Fruit fly (Drosophila melanogaster) whole organism, embryonic: Measurements from ENCODE around the gene CG7878.

ENCODE experiments used
- Aef1 ChIP-seq: fragments of 200-800 bp; sonication (Bioruptor generic); IDR thresholded peaks from 3 replicates; pipeline ENCODE4 v1.3.6; 2022; ENCODE audit warnings: missing biosample characterization, missing genetic modification characterization
- Asciz ChIP-seq: fragments of 200-800 bp; sonication (Bioruptor generic); optimal IDR thresholded peaks from 2 replicates; lab custom pipeline; 2017; ENCODE audit warnings: missing biosample characterization, mild to moderate bottlenecking, missing genetic modification characterization, missing genetic modification reagents
- Awh ChIP-seq: fragments of 200-800 bp; sonication (Bioruptor generic); IDR thresholded peaks from 2 replicates; pipeline ENCODE4, ENCODE4 v1.3.6; 2022; ENCODE audit warnings: missing biosample characterization, missing genetic modification characterization
- C15 ChIP-seq: fragments of 200-800 bp; sonication (Bioruptor generic); IDR thresholded peaks from 3 replicates; pipeline ENCODE4 v1.3.6; 2022; ENCODE audit warnings: missing biosample characterization, missing genetic modification characterization
- CG10366 ChIP-seq: fragments of 200-800 bp; sonication (Bioruptor generic); IDR thresholded peaks from 2 replicates; pipeline ENCODE4 v1.3.6; 2022; ENCODE audit warnings: missing biosample characterization, missing genetic modification characterization
- CG10654 ChIP-seq: fragments of 200-800 bp; sonication (Bioruptor generic); optimal IDR thresholded peaks from 2 replicates; lab custom pipeline; 2016; ENCODE audit warnings: missing biosample characterization, missing genetic modification characterization
- CG11085 ChIP-seq: fragments of 200-800 bp; sonication (Bioruptor generic); IDR thresholded peaks from 2 replicates; pipeline ENCODE4 v1.3.6; 2022; ENCODE audit warnings: missing biosample characterization, missing genetic modification characterization
- CG11695 ChIP-seq: fragments of 200-800 bp; sonication (Bioruptor generic); IDR thresholded peaks from 3 replicates; pipeline ENCODE4 v1.3.6; 2022; ENCODE audit warnings: missing biosample characterization, missing genetic modification characterization
- CG12236 ChIP-seq: fragments of 200-800 bp; sonication (Bioruptor generic); optimal IDR thresholded peaks from 2 replicates; lab custom pipeline; 2016; ENCODE audit warnings: missing biosample characterization, missing genetic modification characterization
- CG1647 ChIP-seq: fragments of 200-800 bp; sonication (Bioruptor generic); optimal IDR thresholded peaks from 3 replicates; lab custom pipeline; 2016; ENCODE audit warnings: missing biosample characterization, missing genetic modification characterization
- CG17361 ChIP-seq: fragments of 200-800 bp; sonication (Bioruptor generic); IDR thresholded peaks from 3 replicates; pipeline ENCODE4 v1.3.6; 2022; ENCODE audit warnings: missing biosample characterization, missing genetic modification characterization
- CG17385 ChIP-seq: fragments of 200-800 bp; sonication (Bioruptor generic); optimal IDR thresholded peaks from 3 replicates; lab custom pipeline; 2018; ENCODE audit warnings: missing biosample characterization, mild to moderate bottlenecking, missing genetic modification characterization
- CG30020 ChIP-seq: fragments of 200-800 bp; optimal IDR thresholded peaks from 2 replicates; lab custom pipeline; 2019; ENCODE audit warnings: missing biosample characterization, mild to moderate bottlenecking, missing genetic modification characterization, moderate library complexity
- CG31441 ChIP-seq: fragments of 200-800 bp; sonication (Bioruptor generic); IDR thresholded peaks from 2 replicates; pipeline ENCODE4 v1.3.6; 2022; ENCODE audit warnings: missing biosample characterization, missing genetic modification characterization
- CG33557 ChIP-seq: fragments of 200-800 bp; sonication (Bioruptor generic); optimal IDR thresholded peaks from 2 replicates; lab custom pipeline; 2019; ENCODE audit warnings: missing biosample characterization, mild to moderate bottlenecking, missing genetic modification characterization, moderate library complexity
- CG42726 ChIP-seq: fragments of 200-800 bp; sonication (Bioruptor generic); IDR thresholded peaks from 2 replicates; pipeline ENCODE4 v1.3.6; 2022; ENCODE audit warnings: missing biosample characterization, missing genetic modification characterization; ENCODE audit not compliant: partially characterized antibody
- CG4404 ChIP-seq: fragments of 200-800 bp; sonication (Bioruptor generic); IDR thresholded peaks from 2 replicates; pipeline ENCODE4 v1.3.6; 2022; ENCODE audit warnings: missing biosample characterization, missing genetic modification characterization
- CG6654 ChIP-seq: fragments of 200-800 bp; sonication (Bioruptor generic); optimal IDR thresholded peaks from 2 replicates; lab custom pipeline; 2017; ENCODE audit warnings: missing biosample characterization, mild to moderate bottlenecking, missing genetic modification characterization
- CG7987 ChIP-seq: fragments of 200-800 bp; sonication (Bioruptor generic); optimal IDR thresholded peaks from 2 replicates; lab custom pipeline; 2018; ENCODE audit warnings: missing biosample characterization, mild to moderate bottlenecking, missing genetic modification characterization, moderate library complexity
- CG8089 ChIP-seq: fragments of 200-800 bp; sonication (Bioruptor generic); optimal IDR thresholded peaks from 3 replicates; lab custom pipeline; 2016; ENCODE audit warnings: missing biosample characterization, missing genetic modification characterization
- CG9727 ChIP-seq: fragments of 200-800 bp; sonication (Bioruptor generic); optimal IDR thresholded peaks from 3 replicates; lab custom pipeline; 2017; ENCODE audit warnings: missing biosample characterization, mild to moderate bottlenecking, missing genetic modification characterization
- Camta ChIP-seq: fragments of 200-800 bp; sonication (Bioruptor generic); optimal IDR thresholded peaks from 2 replicates; lab custom pipeline; 2016; ENCODE audit warnings: missing biosample characterization, missing genetic modification characterization
- CkIIα-i1 ChIP-seq: fragments of 200-800 bp; sonication (Bioruptor generic); IDR thresholded peaks from 2 replicates; pipeline ENCODE4 v1.3.6; 2022; ENCODE audit warnings: missing biosample characterization, missing genetic modification characterization
- Drgx ChIP-seq: fragments of 200-800 bp; sonication (Bioruptor generic); IDR thresholded peaks from 2 replicates; pipeline ENCODE4 v1.3.6; 2022; ENCODE audit warnings: missing biosample characterization, missing genetic modification characterization
- E2f2 ChIP-seq: fragments of 200-800 bp; sonication (Bioruptor generic); IDR thresholded peaks from 2 replicates; pipeline ENCODE4 v1.3.6; 2022; ENCODE audit warnings: missing biosample characterization, missing genetic modification characterization
- Ets65A ChIP-seq: fragments of 200-800 bp; sonication (Bioruptor generic); peaks from one replicate; lab custom pipeline; 2016; ENCODE audit warnings: missing biosample characterization, missing genetic modification characterization
- Fer2 ChIP-seq: fragments of 200-800 bp; sonication (Bioruptor generic); optimal IDR thresholded peaks from 2 replicates; lab custom pipeline; 2018; ENCODE audit warnings: missing biosample characterization, mild to moderate bottlenecking, missing genetic modification characterization, moderate library complexity
- NC2β ChIP-seq: fragments of 200-800 bp; sonication (Bioruptor generic); optimal IDR thresholded peaks from 2 replicates; lab custom pipeline; 2016; ENCODE audit warnings: missing biosample characterization, missing genetic modification characterization
- NK7.1 ChIP-seq: fragments of 200-800 bp; sonication (Bioruptor generic); optimal IDR thresholded peaks from 3 replicates; lab custom pipeline; 2016; ENCODE audit warnings: missing biosample characterization, missing genetic modification characterization
- Ptx1 ChIP-seq: fragments of 200-800 bp; sonication (Bioruptor generic); IDR thresholded peaks from 2 replicates; pipeline ENCODE4 v1.3.6; 2022; ENCODE audit warnings: missing biosample characterization, missing genetic modification characterization
- Xbp1 ChIP-seq: fragments of 200-800 bp; sonication (Bioruptor generic); optimal IDR thresholded peaks from 3 replicates; lab custom pipeline; 2016; ENCODE audit warnings: missing biosample characterization, mild to moderate bottlenecking, missing genetic modification characterization
- al ChIP-seq: fragments of 200-800 bp; sonication (Bioruptor generic); IDR thresholded peaks from 2 replicates; pipeline ENCODE4 v1.3.6; 2022; ENCODE audit warnings: missing biosample characterization, missing genetic modification characterization
- az2 ChIP-seq: fragments of 200-800 bp; sonication (Bioruptor generic); optimal IDR thresholded peaks from 3 replicates; lab custom pipeline; 2016; ENCODE audit warnings: missing biosample characterization, missing genetic modification characterization
- ci ChIP-seq: fragments of 200-800 bp; sonication (Bioruptor generic); IDR thresholded peaks from 3 replicates; pipeline ENCODE4 v1.3.6; 2022; ENCODE audit warnings: missing biosample characterization, missing genetic modification characterization
- ems ChIP-seq: fragments of 200-800 bp; sonication (Bioruptor generic); optimal IDR thresholded peaks from 3 replicates; lab custom pipeline; 2016; ENCODE audit warnings: missing biosample characterization, missing genetic modification characterization
- eve ChIP-seq, 2 experiments: fragments of >200 bp; optimal IDR thresholded peaks; 2 replicates each; lab custom pipeline; 2017; ENCODE audit warnings: missing biosample characterization in 2 of 2, missing genetic modification characterization in 2 of 2
- eyg ChIP-seq: fragments of 200-800 bp; sonication (Bioruptor generic); optimal IDR thresholded peaks from 3 replicates; lab custom pipeline; 2016; ENCODE audit warnings: missing biosample characterization, missing genetic modification characterization
- fd96Cb ChIP-seq: fragments of 200-800 bp; sonication (Bioruptor generic); optimal IDR thresholded peaks from 2 replicates; lab custom pipeline; 2018; ENCODE audit warnings: missing biosample characterization, mild to moderate bottlenecking, missing genetic modification characterization, moderate library complexity
- gsb-n ChIP-seq: fragments of 200-800 bp; sonication (Bioruptor generic); optimal IDR thresholded peaks from 3 replicates; lab custom pipeline; 2018; ENCODE audit warnings: missing biosample characterization, mild to moderate bottlenecking, missing genetic modification characterization
- kah ChIP-seq: fragments of 200-800 bp; sonication (Bioruptor generic); optimal IDR thresholded peaks from 2 replicates; lab custom pipeline; 2018; ENCODE audit warnings: missing biosample characterization, mild to moderate bottlenecking, missing genetic modification characterization
- mam ChIP-seq: fragments of 200-800 bp; sonication (Bioruptor generic); optimal IDR thresholded peaks from 3 replicates; lab custom pipeline; 2016; ENCODE audit warnings: missing biosample characterization, missing genetic modification characterization
- repo ChIP-seq: fragments of 200-800 bp; sonication (Bioruptor generic); optimal IDR thresholded peaks from 2 replicates; lab custom pipeline; 2016; ENCODE audit warnings: missing biosample characterization, missing genetic modification characterization
- sc ChIP-seq, 3 experiments: fragments of >200 bp in 2 of 3; fragments of 200-800 bp in 1 of 3; sonication (Bioruptor generic) in 1 of 3; optimal IDR thresholded peaks; 2 replicates in 2 of 3; 3 replicates in 1 of 3; lab custom pipeline; 2017; ENCODE audit warnings: mild to moderate bottlenecking in 1 of 3, missing biosample characterization in 1 of 3, missing genetic modification characterization in 1 of 3, missing genetic modification reagents in 1 of 3
- schlank ChIP-seq: fragments of 200-800 bp; sonication (Bioruptor generic); optimal IDR thresholded peaks from 2 replicates; lab custom pipeline; 2018; ENCODE audit warnings: missing biosample characterization, mild to moderate bottlenecking, missing genetic modification characterization
- sob ChIP-seq: fragments of 200-800 bp; sonication (Bioruptor generic); IDR thresholded peaks from 2 replicates; pipeline ENCODE4 v1.3.6; 2022; ENCODE audit warnings: missing biosample characterization, missing genetic modification characterization
- unc-4 ChIP-seq: fragments of 200-800 bp; sonication (Bioruptor generic); IDR thresholded peaks from 2 replicates; pipeline ENCODE4 v1.3.6; 2022; ENCODE audit warnings: missing biosample characterization, missing genetic modification characterization; ENCODE audit not compliant: partially characterized antibody
- vnd ChIP-seq: fragments of 200-800 bp; sonication (Bioruptor generic); IDR thresholded peaks from 3 replicates; pipeline ENCODE4 v1.3.6; 2022; ENCODE audit warnings: missing biosample characterization, missing genetic modification characterization; ENCODE audit not compliant: partially characterized antibody
- wor ChIP-seq: fragments of 200-800 bp; sonication (Bioruptor generic); IDR thresholded peaks from 2 replicates; pipeline ENCODE4 v1.3.6; 2022; ENCODE audit warnings: missing biosample characterization, missing genetic modification characterization
- yki ChIP-seq: fragments of >200 bp; optimal IDR thresholded peaks from 3 replicates; lab custom pipeline; 2018

Gene CG7878

DNA sequence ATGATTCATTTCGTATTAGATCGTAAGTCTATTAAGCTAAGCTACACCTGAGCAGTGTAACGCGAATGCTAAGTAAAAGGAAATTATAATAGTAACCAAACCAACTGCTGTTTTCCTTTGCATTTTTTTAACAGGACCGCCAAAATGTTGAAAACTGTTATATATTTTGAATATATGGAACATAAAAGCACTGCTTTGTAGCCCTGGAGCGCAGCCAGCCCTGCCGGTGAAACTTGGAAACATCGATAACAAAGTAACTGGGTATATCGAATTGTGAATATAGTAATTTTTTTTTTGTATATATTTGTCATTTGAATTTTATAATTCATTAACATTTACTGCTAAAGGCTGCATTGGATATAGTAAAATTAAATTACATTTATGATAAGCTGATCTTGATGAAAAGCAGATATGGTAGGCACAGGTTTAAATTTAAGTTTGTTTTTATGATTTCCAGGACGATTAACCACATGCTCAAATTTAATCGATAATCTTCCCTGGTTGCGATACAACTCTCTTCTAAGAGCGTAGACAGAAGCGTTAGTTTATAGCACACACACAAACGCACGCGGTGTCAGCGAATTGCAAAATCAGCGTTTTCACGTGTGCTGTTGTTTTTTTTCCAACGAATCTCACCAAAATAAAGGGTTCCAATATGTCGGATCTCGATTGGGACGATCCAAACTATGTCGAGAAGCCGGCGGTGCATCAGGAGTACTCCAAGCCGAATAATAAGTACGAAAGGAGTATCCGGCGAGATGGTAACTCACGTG is at the start of gene CG7878 (continued):
- TF ChIP-seq CG31441 (GFP tag; lab: Robert Waterston, UW) (peak; percentile 61), unc-4 (peak; percentile 84), CG11695 (GFP tag; lab: Robert Waterston, UW) (0 out of 3 replicates have a peak, but pooled peaks have one; percentile 20), gsb-n (tag; lab: Kevin White, UChicago) (peak; percentile 26), CG10366 (GFP tag; lab: Robert Waterston, UW) (0 out of 2 replicates have a peak, but pooled peaks have one; percentile 34), Camta (GFP tag; lab: Kevin White, UChicago) (peak; percentile 34), sc (optimal IDR thresholded peaks at IDR 0.05; lab: Kevin White, UChicago) (no peak), sc (GFP tag; optimal IDR thresholded peaks at IDR 0.05; lab: Kevin White, UChicago) (no peak), CG1647 (GFP tag; lab: Kevin White, UChicago) (no peak), CG4404 (GFP tag; lab: Robert Waterston, UW) (no peak), kah (GFP tag; lab: Kevin White, UChicago) (no peak), schlank (no peak), CG8089 (GFP tag; lab: Kevin White, UChicago) (no peak), C15 (GFP tag; lab: Robert Waterston, UW) (no peak), CG7987 (GFP tag; lab: Kevin White, UChicago) (peak; percentile 3), NK7.1 (no peak), CG33557 (GFP tag; lab: Kevin White, UChicago) (peak; percentile 33), az2 (GFP tag; lab: Kevin White, UChicago) (peak; percentile 41), E2f2 (peak; percentile 85), Drgx (no peak), eyg (no peak), repo (GFP tag; lab: Kevin White, UChicago) (peak; percentile 37), Xbp1 (GFP tag; lab: Kevin White, UChicago) (peak; percentile 62), Fer2 (tag; lab: Kevin White, UChicago) (peak; percentile 37), CG11085 (GFP tag; lab: Robert Waterston, UW) (0 out of 2 replicates have a peak, but pooled peaks have one; percentile 35), Aef1 (GFP tag; lab: Robert Waterston, UW) (0 out of 3 replicates have a peak, but pooled peaks have one; percentile 32), mam (peak; percentile 78), vnd (peak; percentile 71), CG30020 (peak; percentile 29), CG17361 (GFP tag; lab: Robert Waterston, UW) (peak; percentile 69; the same call in 2 of the 3 replicates), CG17385 (GFP tag; lab: Kevin White, UChicago) (peak; percentile 44), Ets65A (GFP tag; lab: Kevin White, UChicago) (peak; percentile 96), eve (GFP tag; optimal IDR thresholded peaks at IDR 0.05; lab: Kevin White, UChicago) (no peak), fd96Cb (peak; percentile 9), NC2β (GFP tag; lab: Kevin White, UChicago) (peak; percentile 5), Awh (no peak), ci (GFP tag; lab: Robert Waterston, UW) (peak; percentile 59; the same call in 2 of the 3 replicates), CG6654 (GFP tag; lab: Kevin White, UChicago) (no peak), CG9727 (GFP tag; lab: Kevin White, UChicago) (peak; percentile 53), CG12236 (GFP tag; lab: Kevin White, UChicago) (no peak), Ptx1 (GFP tag; lab: Robert Waterston, UW) (peak; percentile 61), CG42726 (GFP tag; lab: Robert Waterston, UW) (peak; percentile 62; the same call in 1 of the 2 replicates), yki (no peak), CkIIα-i1 (GFP tag; lab: Robert Waterston, UW) (no peak), ems (GFP tag; lab: Kevin White, UChicago) (peak; percentile 61), CG10654 (peak; percentile 31), Asciz (GFP tag; lab: Kevin White, UChicago) (peak; percentile 4), wor (no peak), al (peak; percentile 39; the same call in 1 of the 2 replicates), sob (GFP tag; lab: Robert Waterston, UW) (peak; percentile 71)
